Fruit fly (Drosophila melanogaster): ENCODE measurements around the gene comt.

dm6 chrX:13274429-13275095 lies 15.7 kb downstream of the comt start:
- TF ChIP-seq CG11617 (GFP tag; optimal IDR thresholded peaks at IDR 0.05) (no peak), kay (GFP tag; ENCODE audit: borderline replicate concordance) (no peak), CG7045 (GFP tag; optimal IDR thresholded peaks at IDR 0.05) (no peak), tj (GFP tag; optimal IDR thresholded peaks at IDR 0.05) (no peak), Clk (GFP tag; optimal IDR thresholded peaks at IDR 0.05) (no peak), ovo (GFP tag; optimal IDR thresholded peaks at IDR 0.05) (no peak), CG12768 (GFP tag; optimal IDR thresholded peaks at IDR 0.05) (no peak), cnc (optimal IDR thresholded peaks at IDR 0.05) (no peak), CG7101 (tag; optimal IDR thresholded peaks at IDR 0.05) (peak; percentile 2), CG1620 (GFP tag; optimal IDR thresholded peaks at IDR 0.05) (no peak), CG33017 (tag; optimal IDR thresholded peaks at IDR 0.05) (no peak), bab1 (GFP tag; optimal IDR thresholded peaks at IDR 0.05) (no peak)

Measured in whole organism, adult.